Fruit fly (Drosophila melanogaster) whole organism, embryonic: Measurements from ENCODE around the gene CG43407.

Source experiments
- Aef1 ChIP-seq: fragments of 200-800 bp; sonication (Bioruptor generic); IDR thresholded peaks from 3 replicates; pipeline ENCODE4 v1.3.6; 2022; ENCODE audit warnings: missing biosample characterization, missing genetic modification characterization
- Antp ChIP-seq: fragments of 200-800 bp; sonication (Bioruptor generic); optimal IDR thresholded peaks from 3 replicates; lab custom pipeline; 2016; ENCODE audit warnings: missing biosample characterization, missing genetic modification characterization
- Blimp-1 ChIP-seq: fragments of 200-800 bp; sonication (Bioruptor generic); optimal IDR thresholded peaks from 3 replicates; lab custom pipeline; 2018; ENCODE audit warnings: missing biosample characterization, missing genetic modification characterization, mild to moderate bottlenecking, moderate library complexity, missing genetic modification reagents
- CG10366 ChIP-seq: fragments of 200-800 bp; sonication (Bioruptor generic); IDR thresholded peaks from 2 replicates; pipeline ENCODE4 v1.3.6; 2022; ENCODE audit warnings: missing biosample characterization, missing genetic modification characterization
- CG13775 ChIP-seq: fragments of 200-800 bp; sonication (Bioruptor generic); optimal IDR thresholded peaks from 3 replicates; lab custom pipeline; 2017; ENCODE audit warnings: missing biosample characterization, mild to moderate bottlenecking, missing genetic modification characterization
- CG13894 ChIP-seq: fragments of 200-800 bp; sonication (Bioruptor generic); optimal IDR thresholded peaks from 3 replicates; lab custom pipeline; 2018; ENCODE audit warnings: missing biosample characterization, mild to moderate bottlenecking, missing genetic modification characterization, moderate library complexity
- CG17385 ChIP-seq: fragments of 200-800 bp; sonication (Bioruptor generic); optimal IDR thresholded peaks from 3 replicates; lab custom pipeline; 2018; ENCODE audit warnings: missing biosample characterization, mild to moderate bottlenecking, missing genetic modification characterization
- CG18011 ChIP-seq: fragments of 200-800 bp; sonication (Bioruptor generic); optimal IDR thresholded peaks from 2 replicates; lab custom pipeline; 2017; ENCODE audit warnings: missing biosample characterization, missing genetic modification characterization, mild to moderate bottlenecking, moderate library complexity, missing genotype
- CG2129 ChIP-seq: fragments of 200-800 bp; sonication (Bioruptor generic); IDR thresholded peaks from 2 replicates; pipeline ENCODE4 v1.3.6; 2022; ENCODE audit warnings: missing biosample characterization, missing genetic modification characterization; ENCODE audit not compliant: partially characterized antibody
- CG31441 ChIP-seq: fragments of 200-800 bp; sonication (Bioruptor generic); IDR thresholded peaks from 2 replicates; pipeline ENCODE4 v1.3.6; 2022; ENCODE audit warnings: missing biosample characterization, missing genetic modification characterization
- CG42726 ChIP-seq: fragments of 200-800 bp; sonication (Bioruptor generic); IDR thresholded peaks from 2 replicates; pipeline ENCODE4 v1.3.6; 2022; ENCODE audit warnings: missing biosample characterization, missing genetic modification characterization; ENCODE audit not compliant: partially characterized antibody
- CG4424 ChIP-seq: fragments of 200-800 bp; sonication (Bioruptor generic); optimal IDR thresholded peaks from 3 replicates; lab custom pipeline; 2016; ENCODE audit warnings: missing biosample characterization, missing genetic modification characterization
- CG7271 ChIP-seq: fragments of 200-800 bp; sonication (Bioruptor generic); optimal IDR thresholded peaks from 2 replicates; lab custom pipeline; 2018; ENCODE audit warnings: missing biosample characterization, mild to moderate bottlenecking, missing genetic modification characterization, moderate library complexity
- CG7786 ChIP-seq: fragments of 200-800 bp; sonication (Bioruptor generic); optimal IDR thresholded peaks from 2 replicates; lab custom pipeline; 2016; ENCODE audit warnings: missing biosample characterization, missing genetic modification characterization
- CG8359 ChIP-seq: fragments of 200-800 bp; sonication (Bioruptor generic); optimal IDR thresholded peaks from 2 replicates; lab custom pipeline; 2017; ENCODE audit warnings: missing biosample characterization, mild to moderate bottlenecking, missing genetic modification characterization, borderline replicate concordance
- CG8388 ChIP-seq: fragments of 200-800 bp; sonication (Bioruptor generic); optimal IDR thresholded peaks from 2 replicates; lab custom pipeline; 2019; ENCODE audit warnings: missing biosample characterization, mild to moderate bottlenecking, missing genetic modification characterization, moderate library complexity
- GATAe ChIP-seq: fragments of 200-800 bp; sonication (Bioruptor generic); conservative IDR thresholded peaks from 2 replicates; pipeline ENCODE4 v1.3.6; 2022; ENCODE audit warnings: missing biosample characterization, missing genetic modification characterization
- H2.0 ChIP-seq: fragments of 200-800 bp; sonication (Bioruptor generic); IDR thresholded peaks from 2 replicates; pipeline ENCODE4 v1.3.6; 2022; ENCODE audit warnings: missing biosample characterization, missing genetic modification characterization
- HLH3B ChIP-seq: fragments of 200-800 bp; sonication (Bioruptor generic); IDR thresholded peaks from 2 replicates; pipeline ENCODE4 v1.3.6; 2022; ENCODE audit warnings: missing biosample characterization, missing genetic modification characterization
- HLH4C ChIP-seq: fragments of 200-800 bp; sonication (Bioruptor generic); IDR thresholded peaks from 3 replicates; pipeline ENCODE4 v1.3.6; 2022; ENCODE audit warnings: missing biosample characterization, missing genetic modification characterization; ENCODE audit not compliant: partially characterized antibody
- HmgD ChIP-seq: fragments of 200-800 bp; sonication (Bioruptor generic); optimal IDR thresholded peaks from 3 replicates; lab custom pipeline; 2016; ENCODE audit warnings: missing biosample characterization, missing genetic modification characterization
- Lhr ChIP-seq: fragments of 200-800 bp; sonication (Bioruptor generic); optimal IDR thresholded peaks from 3 replicates; lab custom pipeline; 2017; ENCODE audit warnings: mild to moderate bottlenecking, missing biosample characterization, missing genetic modification reagents, missing genetic modification characterization
- MESR4 ChIP-seq: fragments of 200-800 bp; sonication (Bioruptor generic); optimal IDR thresholded peaks from 2 replicates; lab custom pipeline; 2018; ENCODE audit warnings: missing biosample characterization, mild to moderate bottlenecking, missing genetic modification characterization, moderate library complexity
- Opbp ChIP-seq: fragments of 200-800 bp; sonication (Bioruptor generic); IDR thresholded peaks from 3 replicates; pipeline ENCODE4 v1.3.6; 2022; ENCODE audit warnings: missing biosample characterization, missing genetic modification characterization; ENCODE audit not compliant: partially characterized antibody
- Pdp1 ChIP-seq, 2 experiments: fragments of 200-800 bp; sonication (Bioruptor generic); optimal IDR thresholded peaks; 3 replicates each; lab custom pipeline; 2016; ENCODE audit warnings: missing biosample characterization in 2 of 2, missing genetic modification characterization in 2 of 2, mild to moderate bottlenecking in 1 of 2, moderate library complexity in 1 of 2
- Poxn ChIP-seq: fragments of 200-800 bp; sonication (Bioruptor generic); IDR thresholded peaks from 2 replicates; pipeline ENCODE4 v1.3.6; 2022; ENCODE audit warnings: missing biosample characterization, missing genetic modification characterization
- Ravus ChIP-seq: fragments of 200-800 bp; sonication (Bioruptor generic); IDR thresholded peaks from 2 replicates; pipeline ENCODE4 v1.3.6; 2022; ENCODE audit warnings: missing biosample characterization, missing genetic modification characterization
- Rfx ChIP-seq: fragments of 200-800 bp; sonication (Bioruptor generic); IDR thresholded peaks from 2 replicates; pipeline ENCODE4 v1.3.6; 2022; ENCODE audit warnings: missing biosample characterization, missing genetic modification characterization
- Sin3A ChIP-seq: fragments of >200 bp; optimal IDR thresholded peaks from 2 replicates; lab custom pipeline; 2018
- ap ChIP-seq: fragments of 200-800 bp; sonication (Bioruptor generic); IDR thresholded peaks from 2 replicates; pipeline ENCODE4 v1.3.6; 2022; ENCODE audit warnings: missing biosample characterization, missing genetic modification characterization
- cad ChIP-seq: fragments of >200 bp; optimal IDR thresholded peaks from 2 replicates; lab custom pipeline; 2017; ENCODE audit warnings: missing biosample characterization, missing genetic modification characterization
- dan ChIP-seq: fragments of 200-800 bp; sonication (Bioruptor generic); IDR thresholded peaks from 2 replicates; pipeline ENCODE4 v1.3.6; 2022; ENCODE audit warnings: missing biosample characterization, missing genetic modification characterization
- dmrt99B ChIP-seq: fragments of 200-800 bp; sonication (Bioruptor generic); optimal IDR thresholded peaks from 2 replicates; lab custom pipeline; 2018; ENCODE audit warnings: missing biosample characterization, mild to moderate bottlenecking, missing genetic modification characterization, moderate library complexity
- eyg ChIP-seq: fragments of 200-800 bp; sonication (Bioruptor generic); optimal IDR thresholded peaks from 3 replicates; lab custom pipeline; 2016; ENCODE audit warnings: missing biosample characterization, missing genetic modification characterization
- gce ChIP-seq: fragments of 200-800 bp; sonication (Bioruptor generic); IDR thresholded peaks from 3 replicates; pipeline ENCODE4 v1.3.6; 2022; ENCODE audit warnings: missing biosample characterization, missing genetic modification characterization
- gt ChIP-seq: fragments of 200-800 bp; sonication (Bioruptor generic); IDR thresholded peaks from 2 replicates; pipeline ENCODE4 v1.3.6; 2022; ENCODE audit warnings: missing biosample characterization, missing genetic modification characterization
- h ChIP-seq: fragments of >200 bp; optimal IDR thresholded peaks from 2 replicates; lab custom pipeline; 2017
- ken ChIP-seq: fragments of 200-800 bp; sonication (Bioruptor generic); IDR thresholded peaks from 3 replicates; pipeline ENCODE4 v1.3.6; 2022; ENCODE audit warnings: missing biosample characterization, missing genetic modification characterization
- lbe ChIP-seq: fragments of 200-800 bp; sonication (Bioruptor generic); optimal IDR thresholded peaks from 2 replicates; lab custom pipeline; 2016; ENCODE audit warnings: missing biosample characterization, mild to moderate bottlenecking, missing genetic modification characterization
- org-1 ChIP-seq: fragments of 200-800 bp; sonication (Bioruptor generic); optimal IDR thresholded peaks from 2 replicates; lab custom pipeline; 2017; ENCODE audit warnings: missing biosample characterization, missing genetic modification characterization
- pan ChIP-seq, 4 experiments: fragments of >200 bp in 3 of 4; fragments of 200-800 bp in 1 of 4; sonication (Bioruptor generic) in 1 of 4; optimal IDR thresholded peaks in 3 of 4; IDR thresholded peaks in 1 of 4; 2 replicates each; pipeline versions ENCODE4 v1.3.6 to Lab custom; 2017 to 2022; ENCODE audit warnings: missing biosample characterization in 2 of 4, missing genetic modification characterization in 2 of 4, mixed read lengths in 1 of 4
- pros ChIP-seq: fragments of 200-800 bp; sonication (Bioruptor generic); optimal IDR thresholded peaks from 3 replicates; lab custom pipeline; 2019; ENCODE audit warnings: missing biosample characterization, mild to moderate bottlenecking, missing genetic modification characterization, moderate library complexity
- sim ChIP-seq: fragments of 200-800 bp; sonication (Bioruptor generic); IDR thresholded peaks from 2 replicates; pipeline ENCODE4 v1.3.6; 2022; ENCODE audit warnings: missing biosample characterization, missing genetic modification characterization
- sob ChIP-seq: fragments of 200-800 bp; sonication (Bioruptor generic); IDR thresholded peaks from 2 replicates; pipeline ENCODE4 v1.3.6; 2022; ENCODE audit warnings: missing biosample characterization, missing genetic modification characterization
- tll ChIP-seq, 2 experiments: fragments of 200-800 bp in 1 of 2; fragments of >200 bp in 1 of 2; sonication (Bioruptor generic) in 1 of 2; optimal IDR thresholded peaks; 2 replicates each; lab custom pipeline; 2017 to 2019; ENCODE audit warnings: missing biosample characterization in 2 of 2, missing genetic modification characterization in 2 of 2, mild to moderate bottlenecking in 1 of 2, moderate library complexity in 1 of 2
- trh ChIP-seq: fragments of 200-800 bp; sonication (Bioruptor generic); optimal IDR thresholded peaks from 2 replicates; lab custom pipeline; 2016; ENCODE audit warnings: missing biosample characterization, missing genetic modification characterization
- wek ChIP-seq: fragments of 200-800 bp; sonication (Bioruptor generic); optimal IDR thresholded peaks from 3 replicates; lab custom pipeline; 2018; ENCODE audit warnings: missing biosample characterization, mild to moderate bottlenecking, missing genetic modification characterization, moderate library complexity
- zfh1 ChIP-seq: fragments of 200-800 bp; sonication (Bioruptor generic); IDR thresholded peaks from 3 replicates; pipeline ENCODE4 v1.3.6; 2022; ENCODE audit warnings: missing biosample characterization, missing genetic modification characterization

CG43407 gene

DNA sequence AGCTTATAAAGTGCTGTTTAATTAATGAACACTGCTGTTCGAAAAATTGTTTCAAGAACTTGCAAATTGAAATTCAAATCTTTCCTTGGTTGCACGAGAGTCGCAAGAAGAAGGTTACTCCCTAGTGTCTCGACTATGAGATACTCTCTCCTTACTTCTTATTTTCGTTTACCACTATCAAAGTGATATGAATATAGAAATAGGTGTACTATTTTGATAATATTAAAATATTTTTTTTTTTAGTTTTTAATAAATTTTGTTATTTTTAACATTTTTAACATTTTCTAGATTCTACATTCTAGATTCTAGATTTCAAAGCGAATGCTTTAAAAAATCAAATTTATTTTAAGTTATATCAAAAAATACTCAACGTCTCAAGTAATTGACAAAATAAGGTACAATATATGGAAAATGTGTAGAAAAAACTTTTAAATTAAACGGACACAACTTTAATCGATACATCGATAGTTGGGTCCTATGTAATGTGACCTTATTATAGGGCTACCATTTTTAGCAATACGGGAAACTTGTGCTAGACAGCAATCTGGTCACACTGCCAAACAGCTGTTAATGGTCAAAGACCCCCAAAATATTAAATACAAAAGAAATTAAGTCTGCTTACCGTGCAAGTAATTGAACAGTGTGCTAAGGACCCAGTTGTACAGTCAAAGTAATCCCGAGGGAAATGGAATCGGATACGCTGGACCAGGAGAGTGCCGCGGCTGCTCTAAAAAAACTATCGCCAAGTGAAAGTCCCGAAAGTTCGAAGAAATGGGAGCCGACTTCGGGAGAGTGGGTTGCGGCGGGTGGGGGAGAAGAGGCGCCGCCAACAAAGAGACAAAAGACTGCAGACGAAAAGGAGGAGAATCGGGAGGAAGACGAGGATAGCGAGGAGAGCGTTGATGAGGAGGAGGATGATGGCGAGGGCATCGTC lies 39.2 kb upstream of the CG43407 start, which contains the start of gene MESR6 (continued):
- TF ChIP-seq CG31441 (GFP tag; lab: Robert Waterston, UW) (peak; percentile 28; the same call in 1 of the 2 replicates), HLH4C (peak; percentile 78), CG8388 (no peak), sim (GFP tag; lab: Robert Waterston, UW) (no peak), Aef1 (GFP tag; lab: Robert Waterston, UW) (no peak), CG18011 (GFP tag; lab: Kevin White, UChicago) (no peak), CG8359 (no peak), CG7786 (GFP tag; lab: Kevin White, UChicago) (no peak), Poxn (no peak), Rfx (GFP tag; lab: Robert Waterston, UW) (peak; percentile 4; the same call in 1 of the 2 replicates), dan (GFP tag; lab: Robert Waterston, UW) (no peak), eyg (GFP tag; lab: Kevin White, UChicago) (no peak), gt (GFP tag; lab: Robert Waterston, UW) (no peak), tll (GFP tag; optimal IDR thresholded peaks at IDR 0.05; lab: Kevin White, UChicago) (peak in 1 of 2 experiments; percentile 12), CG13775 (GFP tag; lab: Kevin White, UChicago) (no peak), CG7271 (no peak), Ravus (GFP tag; lab: Robert Waterston, UW) (no peak; the same call in 1 of the 2 replicates), h (no peak), cad (no peak), Lhr (GFP tag; lab: Kevin White, UChicago) (peak; percentile 72), org-1 (GFP tag; lab: Kevin White, UChicago) (no peak), pros (GFP tag; lab: Kevin White, UChicago) (no peak), Pdp1 (GFP tag; optimal IDR thresholded peaks at IDR 0.05; lab: Kevin White, UChicago) (peak in 1 of 2 experiments; percentile 28), ken (no peak), MESR4 (GFP tag; lab: Kevin White, UChicago) (peak; percentile 84), dmrt99B (tag; lab: Kevin White, UChicago) (peak; percentile 54), CG2129 (GFP tag; lab: Robert Waterston, UW) (peak; percentile 58), H2.0 (GFP tag; lab: Robert Waterston, UW) (no peak), gce (GFP tag; lab: Robert Waterston, UW) (no peak), lbe (GFP tag; lab: Kevin White, UChicago) (peak; percentile 21), wek (no peak), zfh1 (GFP tag; lab: Robert Waterston, UW) (no peak; the same call in 2 of the 3 replicates), Antp (GFP tag; lab: Kevin White, UChicago) (no peak), GATAe (no peak), sob (GFP tag; lab: Robert Waterston, UW) (no peak), HmgD (GFP tag; lab: Kevin White, UChicago) (peak; percentile 9), Sin3A (lab: Kevin White, UChicago) (peak; percentile 15), trh (GFP tag; lab: Kevin White, UChicago) (no peak), CG13894 (tag; lab: Kevin White, UChicago) (peak; percentile 37), HLH3B (GFP tag; lab: Robert Waterston, UW) (no peak), Blimp-1 (GFP tag; lab: Kevin White, UChicago) (no peak), CG4424 (no peak), pan (optimal IDR thresholded peaks at IDR 0.05; lab: Kevin White, UChicago) (no peak), pan (GFP tag; optimal IDR thresholded peaks at IDR 0.05 in 1 of 2, IDR thresholded peaks at IDR 0.05 in 1 of 2) (no peak), CG10366 (GFP tag; lab: Robert Waterston, UW) (no peak; the same call in 1 of the 2 replicates), CG42726 (GFP tag; lab: Robert Waterston, UW) (peak; percentile 43; the same call in 1 of the 2 replicates), ap (GFP tag; lab: Robert Waterston, UW) (peak; percentile 31; the same call in 1 of the 2 replicates), Opbp (GFP tag; lab: Robert Waterston, UW) (peak; percentile 85), CG17385 (peak; percentile 33)
